Worm (Caenorhabditis elegans) whole organism, L4 larva: ENCODE data around the gene cal-2.

Experiments used
- F26F4.8 ChIP-seq: fragments of 200-800 bp; sonication (Bioruptor generic); conservative IDR thresholded peaks from 2 replicates; pipeline ENCODE4 v1.3.6; 2022; ENCODE audit warnings: missing genetic modification characterization, missing compliant biosample characterization
- F49E8.2 ChIP-seq: sonication (generic microtip); optimal IDR thresholded peaks from 2 replicates; lab custom pipeline; 2016; ENCODE audit warnings: missing compliant biosample characterization, mild to moderate bottlenecking, missing genetic modification characterization, borderline replicate concordance
- R02D3.7 ChIP-seq: fragments of 150-350 bp; sonication (generic microtip); optimal IDR thresholded peaks from 3 replicates; lab custom pipeline; 2014; ENCODE audit warnings: missing biosample characterization, missing genetic modification characterization
- T20F7.1 ChIP-seq: fragments of 200-800 bp; sonication (Bioruptor generic); optimal IDR thresholded peaks from 2 replicates; lab custom pipeline; 2018; ENCODE audit warnings: mild to moderate bottlenecking, missing genetic modification characterization, missing compliant biosample characterization
- Y75B8A.6 ChIP-seq: fragments of 200-800 bp; sonication (Bioruptor generic); IDR thresholded peaks from 2 replicates; pipeline ENCODE4 v1.3.6; 2022; ENCODE audit warnings: missing genetic modification reagents, missing genetic modification characterization, missing compliant biosample characterization
- ZK337.2 ChIP-seq: fragments of 200-800 bp; sonication (Bioruptor generic); IDR thresholded peaks from 2 replicates; pipeline ENCODE4 v1.3.6; 2022; ENCODE audit warnings: missing genetic modification reagents, missing genetic modification characterization, missing compliant biosample characterization
- aha-1 ChIP-seq: fragments of 150-350 bp; peaks from one replicate; lab custom pipeline; 2014; ENCODE audit warnings: missing biosample characterization, missing genetic modification characterization
- arid-1 ChIP-seq: fragments of 200-800 bp; sonication (Bioruptor generic); conservative IDR thresholded peaks from 2 replicates; pipeline ENCODE4 v1.3.6; 2022; ENCODE audit warnings: missing genetic modification reagents, missing genetic modification characterization, missing compliant biosample characterization
- ceh-28 ChIP-seq: fragments of 150-350 bp; optimal IDR thresholded peaks from 2 replicates; lab custom pipeline; 2014; ENCODE audit warnings: missing biosample characterization, missing genetic modification reagents, missing genetic modification characterization
- ceh-82 ChIP-seq: sonication (generic microtip); optimal IDR thresholded peaks from 2 replicates; lab custom pipeline; 2017; ENCODE audit warnings: missing biosample characterization, missing genetic modification characterization
- ces-1 ChIP-seq: fragments of 150-350 bp; sonication (generic microtip); optimal IDR thresholded peaks from 4 replicates; lab custom pipeline; 2014; ENCODE audit warnings: missing biosample characterization, missing genetic modification reagents, missing genetic modification characterization
- cey-2 ChIP-seq: sonication (generic microtip); optimal IDR thresholded peaks from 3 replicates; lab custom pipeline; 2017; ENCODE audit warnings: missing genetic modification characterization, mild to moderate bottlenecking, missing compliant biosample characterization, antibody characterized with exemption, borderline replicate concordance; ENCODE audit not compliant: insufficient read depth
- ctbp-1 ChIP-seq: fragments of 200-800 bp; sonication (Bioruptor generic); IDR thresholded peaks from 2 replicates; pipeline ENCODE4 v1.3.6; 2022; ENCODE audit warnings: missing genetic modification reagents, missing genetic modification characterization, missing compliant biosample characterization
- daf-12 ChIP-seq: fragments of 150-350 bp; optimal IDR thresholded peaks from 2 replicates; lab custom pipeline; 2014; ENCODE audit warnings: missing biosample characterization, missing genetic modification reagents, missing genetic modification characterization
- daf-16 ChIP-seq, 3 experiments: sonication (generic microtip); optimal IDR thresholded peaks; 2 replicates each; lab custom pipeline; 2016 to 2017; ENCODE audit warnings: missing genetic modification characterization in 3 of 3, missing genetic modification reagents in 3 of 3, mild to moderate bottlenecking in 2 of 3, missing compliant biosample characterization in 2 of 3, missing biosample characterization in 1 of 3, moderate library complexity in 1 of 3
- daf-19 ChIP-seq: fragments of 200-800 bp; sonication (Bioruptor generic); conservative IDR thresholded peaks from 2 replicates; pipeline ENCODE4 v1.3.6; 2022; ENCODE audit warnings: missing genetic modification characterization, missing compliant biosample characterization
- daf-8 ChIP-seq: fragments of 200-800 bp; sonication (Bioruptor generic); IDR thresholded peaks from 2 replicates; pipeline ENCODE4 v1.3.6; 2022; ENCODE audit warnings: missing genetic modification characterization, missing compliant biosample characterization
- dmd-8 ChIP-seq: fragments of 200-800 bp; sonication (Bioruptor generic); IDR thresholded peaks from 2 replicates; pipeline ENCODE4 v1.3.6; 2022; ENCODE audit warnings: missing genetic modification characterization, missing compliant biosample characterization
- dve-1 ChIP-seq: sonication (generic microtip); optimal IDR thresholded peaks from 2 replicates; lab custom pipeline; 2017; ENCODE audit warnings: antibody characterized with exemption, mild to moderate bottlenecking, missing genetic modification characterization, missing compliant biosample characterization; ENCODE audit not compliant: insufficient read depth
- gei-8 ChIP-seq: fragments of 200-800 bp; sonication (Bioruptor generic); optimal IDR thresholded peaks from 2 replicates; lab custom pipeline; 2018; ENCODE audit warnings: mild to moderate bottlenecking, missing genetic modification characterization, missing compliant biosample characterization
- hlh-11 ChIP-seq: fragments of 200-800 bp; sonication (Bioruptor generic); optimal IDR thresholded peaks from 2 replicates; lab custom pipeline; 2018; ENCODE audit warnings: mild to moderate bottlenecking, missing genetic modification characterization, missing compliant biosample characterization
- hlh-30 ChIP-seq: sonication (generic microtip); optimal IDR thresholded peaks from 2 replicates; lab custom pipeline; 2017; ENCODE audit warnings: antibody characterized with exemption, mild to moderate bottlenecking, missing genetic modification characterization, missing compliant biosample characterization; ENCODE audit not compliant: insufficient read depth
- hmg-1.1 ChIP-seq: fragments of 200-800 bp; sonication (Bioruptor generic); IDR thresholded peaks from 2 replicates; pipeline ENCODE4 v1.3.6; 2022; ENCODE audit warnings: missing genetic modification reagents, missing genetic modification characterization, missing compliant biosample characterization
- jun-1 ChIP-seq: fragments of 150-350 bp; optimal IDR thresholded peaks from 2 replicates; lab custom pipeline; 2014; ENCODE audit warnings: missing biosample characterization, missing genetic modification reagents, missing genetic modification characterization
- lim-7 ChIP-seq: fragments of 200-800 bp; sonication (Bioruptor generic); IDR thresholded peaks from 2 replicates; pipeline ENCODE4 v1.3.6; 2022; ENCODE audit warnings: missing genetic modification characterization, missing compliant biosample characterization
- lin-1 ChIP-seq: fragments of 200-800 bp; sonication (Bioruptor generic); IDR thresholded peaks from 2 replicates; pipeline ENCODE4 v1.3.6; 2022; ENCODE audit warnings: missing genetic modification reagents, missing genetic modification characterization, missing compliant biosample characterization
- lin-13 ChIP-seq: fragments of 150-350 bp; optimal IDR thresholded peaks from 2 replicates; lab custom pipeline; 2014; ENCODE audit warnings: missing biosample characterization, missing genetic modification reagents, missing genetic modification characterization
- lin-38 ChIP-seq: fragments of 200-800 bp; sonication (Bioruptor generic); IDR thresholded peaks from 2 replicates; pipeline ENCODE4 v1.3.6; 2022; ENCODE audit warnings: missing genetic modification reagents, missing genetic modification characterization, missing compliant biosample characterization
- lir-3 ChIP-seq: sonication (generic microtip); optimal IDR thresholded peaks from 2 replicates; lab custom pipeline; 2016; ENCODE audit warnings: mild to moderate bottlenecking, missing genetic modification characterization, missing compliant biosample characterization
- lsy-2 ChIP-seq, 2 experiments: fragments of 150-350 bp in 1 of 2; sonication (generic microtip) in 1 of 2; optimal IDR thresholded peaks; 2 replicates each; lab custom pipeline; 2014 to 2017; ENCODE audit warnings: missing biosample characterization in 2 of 2, missing genetic modification characterization in 2 of 2
- madf-5 ChIP-seq, 2 experiments: fragments of 200-800 bp; sonication (Bioruptor generic); IDR thresholded peaks; 2 replicates each; pipeline ENCODE4 v1.3.6; 2022; ENCODE audit warnings: missing compliant biosample characterization in 2 of 2, missing genetic modification characterization in 2 of 2
- madf-9 ChIP-seq: fragments of 200-800 bp; sonication (Bioruptor generic); conservative IDR thresholded peaks from 2 replicates; pipeline ENCODE4 v1.3.6; 2022; ENCODE audit warnings: missing genetic modification reagents, missing genetic modification characterization, missing compliant biosample characterization
- mep-1 ChIP-seq: fragments of 150-350 bp; sonication (generic microtip); optimal IDR thresholded peaks from 3 replicates; lab custom pipeline; 2014; ENCODE audit warnings: missing biosample characterization, missing genetic modification characterization
- mes-2 ChIP-seq: sonication (generic microtip); optimal IDR thresholded peaks from 2 replicates; lab custom pipeline; 2016; ENCODE audit warnings: missing genotype, mild to moderate bottlenecking, missing genetic modification characterization, missing compliant biosample characterization; ENCODE audit not compliant: poor library complexity, severe bottlenecking
- nhr-25 ChIP-seq: sonication (generic microtip); optimal IDR thresholded peaks from 2 replicates; lab custom pipeline; 2017; ENCODE audit warnings: missing genetic modification characterization, mild to moderate bottlenecking, missing compliant biosample characterization, antibody characterized with exemption, moderate library complexity, borderline replicate concordance; ENCODE audit not compliant: insufficient read depth
- nhr-28 ChIP-seq: fragments of 150-350 bp; optimal IDR thresholded peaks from 2 replicates; lab custom pipeline; 2014; ENCODE audit warnings: missing biosample characterization, missing genetic modification characterization
- nhr-42 ChIP-seq: fragments of 200-800 bp; sonication (Bioruptor generic); IDR thresholded peaks from 2 replicates; pipeline ENCODE4 v1.3.6; 2022; ENCODE audit warnings: missing genetic modification characterization, missing compliant biosample characterization
- nhr-48 ChIP-seq: sonication (generic microtip); optimal IDR thresholded peaks from 2 replicates; lab custom pipeline; 2016; ENCODE audit warnings: mild to moderate bottlenecking, missing genetic modification characterization, missing compliant biosample characterization
- pqm-1 ChIP-seq: sonication (generic microtip); optimal IDR thresholded peaks from 2 replicates; lab custom pipeline; 2017; ENCODE audit warnings: missing biosample characterization, missing genetic modification characterization
- rbr-2 ChIP-seq: sonication (generic microtip); optimal IDR thresholded peaks from 2 replicates; lab custom pipeline; 2016; ENCODE audit warnings: missing genotype, missing genetic modification characterization, missing compliant biosample characterization
- set-16 ChIP-seq: fragments of 200-800 bp; sonication (Bioruptor generic); IDR thresholded peaks from 2 replicates; pipeline ENCODE4 v1.3.6; 2022; ENCODE audit warnings: missing genetic modification reagents, missing genetic modification characterization, missing compliant biosample characterization
- spr-1 ChIP-seq: sonication (generic microtip); optimal IDR thresholded peaks from 2 replicates; lab custom pipeline; 2016; ENCODE audit warnings: mild to moderate bottlenecking, missing genetic modification characterization, missing compliant biosample characterization
- ztf-11 ChIP-seq: fragments of 150-350 bp; optimal IDR thresholded peaks from 2 replicates; lab custom pipeline; 2014; ENCODE audit warnings: missing biosample characterization, missing genetic modification characterization

The cal-2 gene

ce11 chrII:8931405-8932149, 28.9 kb upstream of the cal-2 start (continued):
- TF ChIP-seq gei-8 (GFP tag; lab: Kevin White, UChicago) (no peak), lin-38 (no peak), hlh-30 (tag; lab: Kevin White, UChicago) (peak; percentile 76), nhr-28 (tag; lab: Kevin White, UChicago) (peak; percentile 47), pqm-1 (tag; lab: Kevin White, UChicago) (no peak), lsy-2 (tag; optimal IDR thresholded peaks at IDR 0.05; lab: Kevin White, UChicago) (peak; percentile 0 to 28), arid-1 (GFP tag; lab: Robert Waterston, UW) (0 out of 2 replicates have a peak, but pooled peaks have one; percentile 6), daf-8 (GFP tag; lab: Robert Waterston, UW) (no peak), dve-1 (tag; lab: Kevin White, UChicago) (peak; percentile 28), daf-19 (GFP tag; lab: Robert Waterston, UW) (no peak), F26F4.8 (0 out of 2 replicates have a peak, but pooled peaks have one; percentile 11), hlh-11 (peak; percentile 72), ztf-11 (tag; lab: Kevin White, UChicago) (no peak), lim-7 (GFP tag; lab: Robert Waterston, UW) (no peak), Y75B8A.6 (GFP tag; lab: Robert Waterston, UW) (0 out of 2 replicates have a peak, but pooled peaks have one; percentile 7), lin-1 (GFP tag; lab: Robert Waterston, UW) (no peak), rbr-2 (peak; percentile 35), jun-1 (no peak), madf-9 (GFP tag; lab: Robert Waterston, UW) (0 out of 2 replicates have a peak, but pooled peaks have one; percentile 21)

ce11 chrII:8932392-8932791, 28.1 kb upstream of the cal-2 start:
- TF ChIP-seq daf-12 (tag; lab: Kevin White, UChicago), result no peak
- TF ChIP-seq cey-2 (tag; lab: Kevin White, UChicago), result no peak
- no peak for TF ChIP-seq ZK337.2
- peak; percentile 48 for TF ChIP-seq set-16 (GFP tag; lab: Robert Waterston, UW)
- TF ChIP-seq aha-1 (tag; lab: Kevin White, UChicago), result peak; percentile 88
- no peak for TF ChIP-seq spr-1 (tag; lab: Kevin White, UChicago)
- TF ChIP-seq mep-1 (tag; lab: Kevin White, UChicago), result no peak
- no peak for TF ChIP-seq R02D3.7 (tag; lab: Kevin White, UChicago)
- TF ChIP-seq, all 104 proteins: peak for 2

DNA sequence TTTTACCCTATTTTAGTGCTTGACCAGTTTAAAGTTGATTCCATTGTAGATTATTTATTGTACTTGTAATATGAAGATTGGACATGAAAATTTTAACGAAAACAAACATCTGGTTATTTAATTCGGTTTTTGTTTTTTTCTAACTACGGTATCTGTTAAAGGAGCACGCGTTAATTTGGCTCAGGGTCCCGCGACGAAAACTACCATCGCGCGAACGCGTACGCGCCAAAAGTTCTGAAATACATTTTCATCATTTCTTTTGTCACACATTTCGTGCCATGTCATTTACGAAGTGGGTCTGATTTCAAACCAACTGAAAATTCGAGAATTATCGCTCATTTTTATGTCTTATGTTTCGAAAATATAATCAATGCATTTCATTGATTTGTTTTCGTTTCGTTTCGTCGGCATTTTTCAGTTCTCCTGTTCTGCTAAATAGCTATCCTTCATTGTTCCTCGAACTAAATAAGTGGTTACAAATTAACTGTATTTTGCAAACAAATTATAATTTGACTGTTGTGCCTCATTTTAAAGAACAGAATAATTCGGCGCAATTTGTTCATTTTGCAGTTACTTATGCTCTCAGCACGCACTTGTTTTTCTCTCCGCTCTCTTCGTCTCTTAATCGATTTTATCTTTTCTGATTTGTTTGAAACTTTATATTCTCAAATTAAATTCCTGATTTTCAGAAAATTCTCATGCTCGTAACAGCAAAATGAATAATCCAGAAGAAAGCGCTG, 26.7 kb upstream of the cal-2 start, which contains the start of gene T21B10.3:
Gene T21B10.3 (plus strand): TSS at position 690 of the 740 bp plus-strand sequence.
- peak; percentile 38 for TF ChIP-seq hmg-1.1 (GFP tag; lab: Robert Waterston, UW)
- TF ChIP-seq nhr-48, result no peak
- no peak for TF ChIP-seq Y75B8A.6 (GFP tag; lab: Robert Waterston, UW)
- TF ChIP-seq mep-1 (tag; lab: Kevin White, UChicago), result peak; percentile 15
- peak; percentile 22 for TF ChIP-seq T20F7.1 (GFP tag; lab: Kevin White, UChicago)
- TF ChIP-seq ceh-82, result no peak
- TF ChIP-seq dmd-8 (GFP tag; lab: Robert Waterston, UW), result peak; percentile 58; the same call in 1 of the 2 replicates
- TF ChIP-seq F49E8.2 (tag; lab: Kevin White, UChicago), result peak; percentile 89
- 0 out of 4 replicates have a peak, but pooled peaks of 1 of the 2 experiments have one; percentile 62 for TF ChIP-seq madf-5 (GFP tag; IDR thresholded peaks at IDR 0.05; lab: Robert Waterston, UW)
- no peak for TF ChIP-seq nhr-25 (tag; lab: Kevin White, UChicago)
- no peak for TF ChIP-seq lir-3 (tag; lab: Kevin White, UChicago)
- no peak for TF ChIP-seq nhr-42 (GFP tag; lab: Robert Waterston, UW)
- TF ChIP-seq ztf-11 (tag; lab: Kevin White, UChicago), result no peak
- peak in 1 of 2 experiments; percentile 62 for TF ChIP-seq daf-16 (GFP tag; optimal IDR thresholded peaks at IDR 0.05; lab: Kevin White, UChicago)
- peak; percentile 2 for TF ChIP-seq daf-16 (tag; optimal IDR thresholded peaks at IDR 0.05; lab: Kevin White, UChicago)
- peak in 1 of 2 experiments; percentile 66 for TF ChIP-seq lsy-2 (tag; optimal IDR thresholded peaks at IDR 0.05; lab: Kevin White, UChicago)
- no peak for TF ChIP-seq ceh-28 (tag; lab: Kevin White, UChicago)
- peak; percentile 54 for TF ChIP-seq mes-2 (tag; lab: Kevin White, UChicago)
- TF ChIP-seq lin-13 (GFP tag; lab: Kevin White, UChicago), result peak; percentile 26
- TF ChIP-seq ctbp-1, result 0 out of 2 replicates have a peak, but pooled peaks have one; percentile 46
- no peak for TF ChIP-seq ces-1 (GFP tag; lab: Kevin White, UChicago)
